Fruit fly (Drosophila melanogaster) whole organism, embryonic: Measurements from ENCODE around the gene CG33172.
A peak's percentile ranks its signal among the peaks of the same experiment; 100 is the strongest.

Source experiments
- Asciz ChIP-seq: fragments of 200-800 bp; sonication (Bioruptor generic); optimal IDR thresholded peaks from 2 replicates; lab custom pipeline; 2017; ENCODE audit warnings: missing biosample characterization, mild to moderate bottlenecking, missing genetic modification characterization, missing genetic modification reagents
- B-H2 ChIP-seq: fragments of 200-800 bp; sonication (Bioruptor generic); optimal IDR thresholded peaks from 2 replicates; lab custom pipeline; 2018; ENCODE audit warnings: missing biosample characterization, mild to moderate bottlenecking, missing genetic modification characterization
- Bgb ChIP-seq: fragments of 200-800 bp; sonication (Bioruptor generic); IDR thresholded peaks from 2 replicates; pipeline ENCODE4 v1.3.6; 2022; ENCODE audit warnings: missing biosample characterization, missing genetic modification characterization; ENCODE audit not compliant: partially characterized antibody
- CG10209 ChIP-seq: fragments of 200-800 bp; sonication (Bioruptor generic); optimal IDR thresholded peaks from 3 replicates; lab custom pipeline; 2017; ENCODE audit warnings: missing biosample characterization, mild to moderate bottlenecking, missing genetic modification characterization, missing genetic modification reagents
- CG11247 ChIP-seq: fragments of 200-800 bp; sonication (Bioruptor generic); IDR thresholded peaks from 2 replicates; pipeline ENCODE4 v1.3.6; 2022; ENCODE audit warnings: missing biosample characterization, missing genetic modification characterization
- CG11456 ChIP-seq: fragments of 200-800 bp; sonication (Bioruptor generic); IDR thresholded peaks from 3 replicates; pipeline ENCODE4 v1.3.6; 2022; ENCODE audit warnings: missing biosample characterization, missing genetic modification characterization
- CG13775 ChIP-seq: fragments of 200-800 bp; sonication (Bioruptor generic); optimal IDR thresholded peaks from 3 replicates; lab custom pipeline; 2017; ENCODE audit warnings: missing biosample characterization, mild to moderate bottlenecking, missing genetic modification characterization
- CG14965 ChIP-seq: fragments of 200-800 bp; sonication (Bioruptor generic); optimal IDR thresholded peaks from 2 replicates; lab custom pipeline; 2016; ENCODE audit warnings: missing biosample characterization, missing genetic modification characterization, borderline replicate concordance
- CG15601 ChIP-seq: fragments of 200-800 bp; sonication (Bioruptor generic); optimal IDR thresholded peaks from 3 replicates; lab custom pipeline; 2019; ENCODE audit warnings: missing biosample characterization, mild to moderate bottlenecking, missing genetic modification characterization, moderate library complexity
- CG18262 ChIP-seq: fragments of 200-800 bp; optimal IDR thresholded peaks from 3 replicates; lab custom pipeline; 2019; ENCODE audit warnings: missing biosample characterization, mild to moderate bottlenecking, missing genetic modification characterization, moderate library complexity
- CG18476 ChIP-seq: fragments of 200-800 bp; sonication (Bioruptor generic); optimal IDR thresholded peaks from 2 replicates; lab custom pipeline; 2016; ENCODE audit warnings: missing biosample characterization, mild to moderate bottlenecking, missing genetic modification characterization
- CG2875 ChIP-seq: fragments of 200-800 bp; sonication (Bioruptor generic); optimal IDR thresholded peaks from 2 replicates; lab custom pipeline; 2017; ENCODE audit warnings: missing biosample characterization, mild to moderate bottlenecking, missing genetic modification characterization, missing genetic modification reagents
- CG31365 ChIP-seq: fragments of 200-800 bp; sonication (Bioruptor generic); optimal IDR thresholded peaks from 2 replicates; lab custom pipeline; 2018; ENCODE audit warnings: missing biosample characterization, mild to moderate bottlenecking, missing genetic modification characterization
- CG3838 ChIP-seq: fragments of 200-800 bp; sonication (Bioruptor generic); optimal IDR thresholded peaks from 3 replicates; lab custom pipeline; 2016; ENCODE audit warnings: missing biosample characterization, missing genetic modification characterization
- CG4282 ChIP-seq: fragments of 200-800 bp; sonication (Bioruptor generic); optimal IDR thresholded peaks from 2 replicates; lab custom pipeline; 2016; ENCODE audit warnings: missing biosample characterization, missing genetic modification characterization
- CG4404 ChIP-seq: fragments of 200-800 bp; sonication (Bioruptor generic); IDR thresholded peaks from 2 replicates; pipeline ENCODE4 v1.3.6; 2022; ENCODE audit warnings: missing biosample characterization, missing genetic modification characterization
- CG4424 ChIP-seq: fragments of 200-800 bp; sonication (Bioruptor generic); optimal IDR thresholded peaks from 3 replicates; lab custom pipeline; 2016; ENCODE audit warnings: missing biosample characterization, missing genetic modification characterization
- CG4707 ChIP-seq: fragments of 200-800 bp; sonication (Bioruptor generic); optimal IDR thresholded peaks from 2 replicates; lab custom pipeline; 2018; ENCODE audit warnings: missing biosample characterization, mild to moderate bottlenecking, missing genetic modification characterization, moderate library complexity
- CG6272 ChIP-seq: fragments of 200-800 bp; sonication (Bioruptor generic); IDR thresholded peaks from 2 replicates; pipeline ENCODE4 v1.3.6; 2022; ENCODE audit warnings: missing biosample characterization, missing genetic modification characterization
- CG6689 ChIP-seq: fragments of 200-800 bp; sonication (Bioruptor generic); IDR thresholded peaks from 2 replicates; pipeline ENCODE4 v1.3.6; 2022; ENCODE audit warnings: missing biosample characterization, missing genetic modification characterization
- CG7928 ChIP-seq: fragments of 200-800 bp; sonication (Bioruptor generic); optimal IDR thresholded peaks from 2 replicates; lab custom pipeline; 2017; ENCODE audit warnings: missing biosample characterization, mild to moderate bottlenecking, missing genetic modification characterization
- CG7987 ChIP-seq: fragments of 200-800 bp; sonication (Bioruptor generic); optimal IDR thresholded peaks from 2 replicates; lab custom pipeline; 2018; ENCODE audit warnings: missing biosample characterization, mild to moderate bottlenecking, missing genetic modification characterization, moderate library complexity
- CG9437 ChIP-seq: fragments of 200-800 bp; sonication (Bioruptor generic); optimal IDR thresholded peaks from 2 replicates; lab custom pipeline; 2018; ENCODE audit warnings: missing biosample characterization, mild to moderate bottlenecking, missing genetic modification characterization
- CTCF ChIP-seq: fragments of 200-800 bp; sonication (Bioruptor generic); optimal IDR thresholded peaks from 2 replicates; lab custom pipeline; 2017; ENCODE audit warnings: missing biosample characterization, mild to moderate bottlenecking, missing genetic modification characterization, moderate library complexity
- CkIIα-i1 ChIP-seq: fragments of 200-800 bp; sonication (Bioruptor generic); IDR thresholded peaks from 2 replicates; pipeline ENCODE4 v1.3.6; 2022; ENCODE audit warnings: missing biosample characterization, missing genetic modification characterization
- CrebB ChIP-seq: fragments of 200-800 bp; sonication (Bioruptor generic); optimal IDR thresholded peaks from 3 replicates; lab custom pipeline; 2018; ENCODE audit warnings: missing biosample characterization, mild to moderate bottlenecking, missing genetic modification characterization
- D ChIP-seq, 2 experiments: fragments of 200-800 bp in 1 of 2; fragments of >200 bp in 1 of 2; sonication (Bioruptor generic) in 1 of 2; optimal IDR thresholded peaks; 2 replicates in 1 of 2; 3 replicates in 1 of 2; lab custom pipeline; 2017; ENCODE audit warnings: mild to moderate bottlenecking in 1 of 2, missing biosample characterization in 1 of 2, missing genetic modification characterization in 1 of 2, missing genetic modification reagents in 1 of 2
- Dp ChIP-seq: fragments of 200-800 bp; sonication (Bioruptor generic); optimal IDR thresholded peaks from 2 replicates; lab custom pipeline; 2018; ENCODE audit warnings: missing biosample characterization, mild to moderate bottlenecking, missing genetic modification characterization, moderate library complexity
- Gug ChIP-seq: fragments of 200-800 bp; sonication (Bioruptor generic); IDR thresholded peaks from 4 replicates; pipeline ENCODE4 v1.3.6; 2022; ENCODE audit warnings: missing biosample characterization, missing genetic modification characterization
- MESR4 ChIP-seq: fragments of 200-800 bp; sonication (Bioruptor generic); optimal IDR thresholded peaks from 2 replicates; lab custom pipeline; 2018; ENCODE audit warnings: missing biosample characterization, mild to moderate bottlenecking, missing genetic modification characterization, moderate library complexity
- Scr ChIP-seq: fragments of 200-800 bp; sonication (Bioruptor generic); IDR thresholded peaks from 2 replicates; pipeline ENCODE4 v1.3.6; 2022; ENCODE audit warnings: missing biosample characterization, missing genetic modification characterization; ENCODE audit not compliant: partially characterized antibody
- Sry-δ ChIP-seq: fragments of 200-800 bp; sonication (Bioruptor generic); optimal IDR thresholded peaks from 2 replicates; lab custom pipeline; 2016; ENCODE audit warnings: missing biosample characterization, missing genetic modification characterization
- YL-1 ChIP-seq: fragments of 200-800 bp; sonication (Bioruptor generic); optimal IDR thresholded peaks from 3 replicates; lab custom pipeline; 2017; ENCODE audit warnings: missing biosample characterization, mild to moderate bottlenecking, missing genetic modification characterization
- cad ChIP-seq: fragments of >200 bp; optimal IDR thresholded peaks from 2 replicates; lab custom pipeline; 2017; ENCODE audit warnings: missing biosample characterization, missing genetic modification characterization
- crc ChIP-seq: fragments of 200-800 bp; sonication (Bioruptor generic); optimal IDR thresholded peaks from 2 replicates; lab custom pipeline; 2016; ENCODE audit warnings: missing biosample characterization, missing genetic modification characterization
- da ChIP-seq: fragments of 200-800 bp; sonication (Bioruptor generic); optimal IDR thresholded peaks from 2 replicates; lab custom pipeline; 2016; ENCODE audit warnings: missing biosample characterization, missing genetic modification characterization
- ems ChIP-seq: fragments of 200-800 bp; sonication (Bioruptor generic); optimal IDR thresholded peaks from 3 replicates; lab custom pipeline; 2016; ENCODE audit warnings: missing biosample characterization, missing genetic modification characterization
- en ChIP-seq: fragments of 200-800 bp; sonication (Bioruptor generic); optimal IDR thresholded peaks from 2 replicates; lab custom pipeline; 2016; ENCODE audit warnings: missing biosample characterization, missing genetic modification characterization
- fd96Cb ChIP-seq: fragments of 200-800 bp; sonication (Bioruptor generic); optimal IDR thresholded peaks from 2 replicates; lab custom pipeline; 2018; ENCODE audit warnings: missing biosample characterization, mild to moderate bottlenecking, missing genetic modification characterization, moderate library complexity
- fu2 ChIP-seq: fragments of 200-800 bp; sonication (Bioruptor generic); optimal IDR thresholded peaks from 2 replicates; lab custom pipeline; 2016; ENCODE audit warnings: missing biosample characterization, missing genetic modification characterization
- gfzf ChIP-seq: fragments of 200-800 bp; sonication (Bioruptor generic); optimal IDR thresholded peaks from 2 replicates; lab custom pipeline; 2016; ENCODE audit warnings: missing biosample characterization, mild to moderate bottlenecking, missing genetic modification characterization, moderate library complexity
- hbn ChIP-seq: fragments of 200-800 bp; sonication (Bioruptor generic); IDR thresholded peaks from 2 replicates; pipeline ENCODE4 v1.3.6; 2022; ENCODE audit warnings: missing biosample characterization, missing genetic modification characterization; ENCODE audit not compliant: partially characterized antibody
- her ChIP-seq: fragments of 200-800 bp; sonication (Bioruptor generic); optimal IDR thresholded peaks from 2 replicates; lab custom pipeline; 2016; ENCODE audit warnings: missing biosample characterization, missing genetic modification characterization
- insv ChIP-seq, 2 experiments: fragments of 200-800 bp; sonication (Bioruptor generic); optimal IDR thresholded peaks; 3 replicates each; lab custom pipeline; 2016 to 2018; ENCODE audit warnings: missing biosample characterization in 2 of 2, missing genetic modification characterization in 2 of 2
- jing ChIP-seq: fragments of 200-800 bp; sonication (Bioruptor generic); optimal IDR thresholded peaks from 2 replicates; lab custom pipeline; 2018; ENCODE audit warnings: missing biosample characterization, mild to moderate bottlenecking, missing genetic modification characterization
- maf-S ChIP-seq: fragments of 200-800 bp; sonication (Bioruptor generic); optimal IDR thresholded peaks from 2 replicates; lab custom pipeline; 2016; ENCODE audit warnings: missing biosample characterization, missing genetic modification characterization
- peb ChIP-seq: fragments of 200-800 bp; sonication (Bioruptor generic); IDR thresholded peaks from 2 replicates; pipeline ENCODE4 v1.3.6; 2022; ENCODE audit warnings: missing biosample characterization, missing genetic modification characterization
- slp2 ChIP-seq: fragments of 200-800 bp; sonication (Bioruptor generic); optimal IDR thresholded peaks from 2 replicates; lab custom pipeline; 2016; ENCODE audit warnings: missing biosample characterization, missing genetic modification characterization
- so ChIP-seq: fragments of 200-800 bp; sonication (Bioruptor generic); IDR thresholded peaks from 3 replicates; pipeline ENCODE4 v1.3.6; 2022; ENCODE audit warnings: missing biosample characterization, missing genetic modification characterization
- vfl ChIP-seq: fragments of 200-800 bp; sonication (Bioruptor generic); optimal IDR thresholded peaks from 2 replicates; lab custom pipeline; 2016; ENCODE audit warnings: missing biosample characterization, missing genetic modification characterization
- zfh1 ChIP-seq: fragments of 200-800 bp; sonication (Bioruptor generic); IDR thresholded peaks from 3 replicates; pipeline ENCODE4 v1.3.6; 2022; ENCODE audit warnings: missing biosample characterization, missing genetic modification characterization

Gene CG33172

DNA sequence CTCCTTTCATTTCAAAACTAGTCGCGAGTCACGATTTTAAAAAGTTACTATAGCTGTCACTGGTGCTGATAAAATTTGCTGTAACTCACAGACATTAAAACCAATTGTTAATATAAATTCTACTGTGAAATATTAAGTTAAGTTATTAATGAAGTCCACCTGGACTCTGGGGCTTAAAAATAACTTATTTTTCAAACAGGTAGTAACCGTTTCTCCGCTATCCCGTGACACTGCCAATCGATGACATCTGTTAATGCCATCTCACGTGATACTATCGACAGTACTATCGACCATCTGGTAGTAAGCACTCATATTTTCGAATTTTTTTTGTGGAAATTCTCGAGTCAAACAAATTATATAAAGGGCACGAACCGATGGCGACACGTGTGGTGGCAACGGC is 35.5 kb upstream of the CG33172 start, which contains the start of the genes CG12379 and MagR (continued):
- no peak for TF ChIP-seq en
- TF ChIP-seq CTCF = no peak
- TF ChIP-seq Asciz = no peak
- TF ChIP-seq CG9437 = peak; percentile 16
- no peak for TF ChIP-seq jing
- TF ChIP-seq ems = peak; percentile 39
- TF ChIP-seq maf-S = peak; percentile 29
- TF ChIP-seq so (GFP tag; lab: Robert Waterston, UW) = no peak
- TF ChIP-seq CG4707 (GFP tag; lab: Kevin White, UChicago) = no peak
- TF ChIP-seq MESR4 = no peak
- peak; percentile 28 for TF ChIP-seq CrebB (tag; lab: Kevin White, UChicago)
- peak; percentile 43 for TF ChIP-seq CG18262 (tag; lab: Kevin White, UChicago)
- TF ChIP-seq B-H2 = peak; percentile 73
- TF ChIP-seq hbn (GFP tag; lab: Robert Waterston, UW) = peak; percentile 66
- peak; percentile 83 for TF ChIP-seq Scr (GFP tag; lab: Robert Waterston, UW)
- TF ChIP-seq insv (GFP tag; optimal IDR thresholded peaks at IDR 0.05; lab: Kevin White, UChicago) = peak in 1 of 2 experiments; percentile 48
- no peak for TF ChIP-seq CG11456 (GFP tag; lab: Robert Waterston, UW)
- no peak for TF ChIP-seq da
- TF ChIP-seq Bgb (GFP tag; lab: Robert Waterston, UW) = peak; percentile 61; the same call in 1 of the 2 replicates
- TF ChIP-seq CG15601 = no peak
- TF ChIP-seq YL-1 (GFP tag; lab: Kevin White, UChicago) = peak; percentile 20
- TF ChIP-seq CG4424 = peak; percentile 49
- no peak for TF ChIP-seq CG11247 (GFP tag; lab: Robert Waterston, UW)
- TF ChIP-seq CG6689 (GFP tag; lab: Robert Waterston, UW) = peak; percentile 28; the same call in 1 of the 2 replicates
- TF ChIP-seq CkIIα-i1 (GFP tag; lab: Robert Waterston, UW) = no peak
- TF ChIP-seq CG7928 (GFP tag; lab: Kevin White, UChicago) = peak; percentile 10
- TF ChIP-seq CG10209 (GFP tag; lab: Kevin White, UChicago) = no peak
- TF ChIP-seq peb (GFP tag; lab: Robert Waterston, UW) = no peak
- TF ChIP-seq CG3838 (GFP tag; lab: Kevin White, UChicago) = no peak
- peak; percentile 27 for TF ChIP-seq fu2 (GFP tag; lab: Kevin White, UChicago)
- TF ChIP-seq CG4404 (GFP tag; lab: Robert Waterston, UW) = peak; percentile 55; the same call in 1 of the 2 replicates
- no peak for TF ChIP-seq her (GFP tag; lab: Kevin White, UChicago)
- TF ChIP-seq CG2875 = no peak
- TF ChIP-seq fd96Cb (tag; lab: Kevin White, UChicago) = peak; percentile 4
- no peak for TF ChIP-seq CG18476
- TF ChIP-seq CG7987 (GFP tag; lab: Kevin White, UChicago) = peak; percentile 19
- peak; percentile 85 for TF ChIP-seq Sry-δ (GFP tag; lab: Kevin White, UChicago)
- TF ChIP-seq vfl (GFP tag; lab: Kevin White, UChicago) = peak; percentile 31
- no peak for TF ChIP-seq D (optimal IDR thresholded peaks at IDR 0.05; lab: Kevin White, UChicago)
- no peak for TF ChIP-seq D (GFP tag; optimal IDR thresholded peaks at IDR 0.05; lab: Kevin White, UChicago)
- TF ChIP-seq zfh1 = 0 out of 3 replicates have a peak, but pooled peaks have one; percentile 6
- TF ChIP-seq CG14965 (GFP tag; lab: Kevin White, UChicago) = no peak
- TF ChIP-seq crc = peak; percentile 35
- TF ChIP-seq cad = no peak
- no peak for TF ChIP-seq CG31365 (tag; lab: Kevin White, UChicago)
- peak; percentile 59 for TF ChIP-seq CG13775 (GFP tag; lab: Kevin White, UChicago)
- TF ChIP-seq gfzf (GFP tag; lab: Kevin White, UChicago) = peak; percentile 24
- peak; percentile 49 for TF ChIP-seq CG6272
- TF ChIP-seq CG4282 = no peak
- peak; percentile 42 for TF ChIP-seq slp2 (GFP tag; lab: Kevin White, UChicago)
- TF ChIP-seq Dp = peak; percentile 36
- peak; percentile 52; the same call in 1 of the 4 replicates for TF ChIP-seq Gug (GFP tag; lab: Robert Waterston, UW)
